Worm (Caenorhabditis elegans): ENCODE results near the gene cyb-3.
A peak's percentile ranks its signal among the peaks of the same experiment; 100 is the strongest.

cyb-3 gene

DNA sequence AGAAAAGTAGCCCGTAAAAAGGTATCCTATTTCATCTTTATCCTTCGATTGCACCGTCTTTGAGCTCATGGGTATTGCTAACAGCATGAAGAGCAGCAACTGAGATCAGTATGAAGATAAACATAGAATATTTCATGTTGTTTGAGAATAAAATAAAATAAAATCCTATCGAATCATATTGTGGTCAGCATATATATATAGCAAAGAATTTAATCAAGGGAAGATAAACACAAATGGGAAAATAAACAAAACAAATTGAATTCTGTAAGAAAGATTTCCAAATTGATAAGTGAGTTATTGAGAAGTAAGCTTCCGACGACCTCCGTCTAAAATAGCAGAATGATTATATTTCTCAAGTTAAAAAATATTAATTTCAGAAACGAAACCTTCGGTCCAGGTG lies 48.2 kb downstream of the cyb-3 start, which contains the start of gene T26H5.10:
TSS of gene T26H5.10 (minus strand) at position 101 of the 400 bp plus-strand sequence.
- TF ChIP-seq ztf-11 (tag; optimal IDR thresholded peaks at IDR 0.05) (no peak), nhr-47 (tag; optimal IDR thresholded peaks at IDR 0.05) (no peak), unc-62 (GFP tag; optimal IDR thresholded peaks at IDR 0.05) (no peak), mef-2 (tag; optimal IDR thresholded peaks at IDR 0.05) (no peak), ztf-4 (tag; optimal IDR thresholded peaks at IDR 0.05) (no peak), jun-1 (tag; optimal IDR thresholded peaks at IDR 0.05) (no peak), ets-5 (GFP tag; IDR thresholded peaks at IDR 0.05) (no peak), hlh-4 (tag; optimal IDR thresholded peaks at IDR 0.05) (no peak), rnt-1 (tag; optimal IDR thresholded peaks at IDR 0.05) (no peak), sox-4 (tag; optimal IDR thresholded peaks at IDR 0.05) (no peak), nhr-84 (tag; optimal IDR thresholded peaks at IDR 0.05) (no peak), sup-37 (GFP tag; optimal IDR thresholded peaks at IDR 0.05) (no peak), dpl-1 (GFP tag; optimal IDR thresholded peaks at IDR 0.05) (no peak), nhr-11 (tag; optimal IDR thresholded peaks at IDR 0.05) (no peak), lir-3 (tag; optimal IDR thresholded peaks at IDR 0.05; ENCODE audit: poor library complexity) (no peak), nhr-77 (tag; optimal IDR thresholded peaks at IDR 0.05) (no peak), grh-1 (GFP tag; IDR thresholded peaks at IDR 0.05) (no peak), dsc-1 (tag; optimal IDR thresholded peaks at IDR 0.05) (no peak), C16A3.4 (tag; optimal IDR thresholded peaks at IDR 0.05) (no peak), egl-13 (tag; optimal IDR thresholded peaks at IDR 0.05) (no peak)

DNA sequence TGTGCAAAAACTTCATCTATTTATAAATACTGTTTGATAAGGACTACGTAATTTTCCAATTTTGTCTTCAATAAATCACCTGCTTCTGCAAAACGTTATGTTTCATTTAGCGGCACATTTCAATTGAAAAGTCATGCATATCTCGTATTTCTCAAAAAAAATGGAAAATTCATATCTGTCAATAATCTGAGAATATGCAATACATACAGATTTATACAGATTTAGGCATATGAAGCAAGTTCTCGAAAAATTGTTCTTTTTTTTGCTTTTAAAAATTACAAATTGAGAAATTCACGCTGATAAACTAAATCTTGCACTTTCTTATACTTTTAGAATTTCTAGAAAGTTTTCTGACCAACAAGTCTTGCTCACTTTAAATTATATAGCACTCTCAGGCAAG lies 48.7 kb downstream of the cyb-3 start, which contains the start of gene T26H5.11:
TSS of gene T26H5.11 (minus strand) at position 101 of the 400 bp plus-strand sequence.
- no peak for TF ChIP-seq nhr-19 (GFP tag; conservative IDR thresholded peaks at IDR 0.05)
- TF ChIP-seq C16A3.4 (tag; optimal IDR thresholded peaks at IDR 0.05) = no peak
- no peak for TF ChIP-seq ceh-88 (GFP tag; IDR thresholded peaks at IDR 0.05)
- no peak for TF ChIP-seq snpc-4 (tag; optimal IDR thresholded peaks at IDR 0.05)
- TF ChIP-seq snu-23 (GFP tag; optimal IDR thresholded peaks at IDR 0.05) = no peak
- no peak for TF ChIP-seq sptf-1 (tag; optimal IDR thresholded peaks at IDR 0.05)
- no peak for TF ChIP-seq ztf-4 (tag; optimal IDR thresholded peaks at IDR 0.05)

DNA sequence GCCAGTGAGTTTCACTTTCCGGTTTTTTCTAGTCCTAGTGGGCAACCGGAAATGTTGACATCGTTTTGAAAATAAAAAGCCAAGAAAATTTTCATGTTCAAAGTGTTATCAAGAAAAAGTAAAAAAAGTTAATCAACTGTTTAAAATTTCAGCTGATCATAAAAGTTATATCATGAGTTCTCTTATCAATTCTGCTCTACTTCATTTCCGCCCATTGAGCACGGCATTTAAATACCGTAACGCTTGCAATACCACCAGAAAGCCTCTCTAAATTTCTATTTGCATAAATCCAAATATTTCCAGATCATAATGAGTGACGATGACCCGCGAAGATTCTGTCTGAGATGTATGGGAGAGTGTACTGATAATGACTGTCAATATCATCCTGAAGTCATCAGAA lies 49.1 kb downstream of the cyb-3 start, which contains the start of gene T26H5.9:
TSS of gene T26H5.9 (plus strand) at position 302 of the 400 bp plus-strand sequence.
- TF ChIP-seq elt-2 (tag; optimal IDR thresholded peaks at IDR 0.05) (peak; percentile 57), ama-1 (optimal IDR thresholded peaks at IDR 0.05) (no peak), jun-1 (tag; optimal IDR thresholded peaks at IDR 0.05) (peak; percentile 27)

DNA sequence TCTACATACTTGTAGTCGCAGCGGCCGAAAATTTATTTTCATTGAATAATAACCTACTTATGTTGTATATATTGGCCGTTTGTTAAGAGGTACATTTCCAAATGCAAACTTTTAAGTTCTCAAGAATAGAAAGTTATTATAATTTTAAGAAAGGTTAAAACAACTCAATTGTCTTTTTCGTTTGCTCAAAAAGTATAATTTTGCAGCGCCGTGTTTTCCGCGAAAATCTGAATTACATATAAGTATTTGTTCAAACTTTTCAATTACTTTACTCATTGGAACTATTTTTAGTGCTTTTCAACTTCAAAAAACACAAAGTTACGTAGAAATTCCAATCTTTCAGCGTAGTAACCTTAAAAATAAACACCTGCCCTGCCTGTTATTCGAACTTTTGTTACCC lies 49.9 kb downstream of the cyb-3 start, which contains the start of gene srh-239:
TSS of gene srh-239 (plus strand) at position 301 of the 400 bp plus-strand sequence.
- TF ChIP-seq lir-3 (tag; optimal IDR thresholded peaks at IDR 0.05; ENCODE audit: poor library complexity) (no peak), aly-2 (tag; optimal IDR thresholded peaks at IDR 0.05) (no peak), nhr-237 (tag; optimal IDR thresholded peaks at IDR 0.05) (no peak), Y116A8C.19 (tag; optimal IDR thresholded peaks at IDR 0.05; ENCODE audit: borderline replicate concordance) (no peak), ceh-63 (GFP tag; optimal IDR thresholded peaks at IDR 0.05) (no peak), hpl-2 (GFP tag; optimal IDR thresholded peaks at IDR 0.05) (no peak), ceh-82 (tag; optimal IDR thresholded peaks at IDR 0.05) (no peak), unc-62 (GFP tag; optimal IDR thresholded peaks at IDR 0.05) (no peak), swsn-7 (tag; optimal IDR thresholded peaks at IDR 0.05) (no peak), nhr-84 (tag; optimal IDR thresholded peaks at IDR 0.05) (no peak), sup-37 (GFP tag; optimal IDR thresholded peaks at IDR 0.05) (no peak), sox-4 (tag; optimal IDR thresholded peaks at IDR 0.05) (no peak), ztf-11 (tag; optimal IDR thresholded peaks at IDR 0.05) (no peak), nhr-28 (tag; optimal IDR thresholded peaks at IDR 0.05) (no peak), pag-3 (tag; optimal IDR thresholded peaks at IDR 0.05; ENCODE audit: borderline replicate concordance, insufficient read depth) (no peak), lsy-2 (tag; optimal IDR thresholded peaks at IDR 0.05) (no peak), lin-39 (tag; optimal IDR thresholded peaks at IDR 0.05) (no peak), pqm-1 (tag; optimal IDR thresholded peaks at IDR 0.05) (no peak)
